Worm (Caenorhabditis elegans): ENCODE data around the gene ctf-18.
A peak's percentile ranks its signal among the peaks of the same experiment; 100 is the strongest.

ctf-18 gene

ce11 chrIV:10151439-10151997 lies 25.1 kb upstream of the ctf-18 start, which contains the start of gene copg-1:
Gene copg-1 (plus strand): TSS chrIV:10151947.
- TF ChIP-seq grh-1 (GFP tag; IDR thresholded peaks at IDR 0.05): no peak
- TF ChIP-seq blmp-1 (tag; optimal IDR thresholded peaks at IDR 0.05): peak; percentile 49
- peak; percentile 32 for TF ChIP-seq snpc-4 (tag; optimal IDR thresholded peaks at IDR 0.05)
- TF ChIP-seq mdl-1 (tag; optimal IDR thresholded peaks at IDR 0.05): peak in 1 of 2 experiments; percentile 34
- peak; percentile 37 for TF ChIP-seq rnt-1 (tag; optimal IDR thresholded peaks at IDR 0.05)
- TF ChIP-seq skn-1 (tag; optimal IDR thresholded peaks at IDR 0.05): peak; percentile 48
- TF ChIP-seq unc-62 (GFP tag; optimal IDR thresholded peaks at IDR 0.05): no peak
- TF ChIP-seq efl-3 (GFP tag; optimal IDR thresholded peaks at IDR 0.05): no peak
- TF ChIP-seq vab-15 (tag; optimal IDR thresholded peaks at IDR 0.05): no peak
- no peak for TF ChIP-seq nhr-11 (tag; optimal IDR thresholded peaks at IDR 0.05)
- peak; percentile 5 for TF ChIP-seq nhr-77 (tag; optimal IDR thresholded peaks at IDR 0.05)
- TF ChIP-seq mab-9 (GFP tag; IDR thresholded peaks at IDR 0.05): no peak
- no peak for TF ChIP-seq Y116A8C.19 (tag; optimal IDR thresholded peaks at IDR 0.05; ENCODE audit: borderline replicate concordance)
- peak; percentile 4 for TF ChIP-seq aly-2 (tag; optimal IDR thresholded peaks at IDR 0.05)
- TF ChIP-seq ceh-90 (tag; optimal IDR thresholded peaks at IDR 0.05): no peak
- TF ChIP-seq nhr-90 (tag; optimal IDR thresholded peaks at IDR 0.05; ENCODE audit: poor library complexity): peak; percentile 13
- peak; percentile 91 for TF ChIP-seq mep-1 (tag; optimal IDR thresholded peaks at IDR 0.05)
- TF ChIP-seq C16A3.4 (tag; optimal IDR thresholded peaks at IDR 0.05): peak; percentile 35
- TF ChIP-seq F16B12.6 (tag; optimal IDR thresholded peaks at IDR 0.05): peak; percentile 91
- TF ChIP-seq fkh-10 (GFP tag; optimal IDR thresholded peaks at IDR 0.05): no peak
- no peak for TF ChIP-seq sup-37 (GFP tag; optimal IDR thresholded peaks at IDR 0.05)
- peak; percentile 6 for TF ChIP-seq lin-13 (GFP tag; optimal IDR thresholded peaks at IDR 0.05)
- no peak for TF ChIP-seq zag-1 (tag; optimal IDR thresholded peaks at IDR 0.05)
- no peak for TF ChIP-seq hpl-2 (GFP tag; optimal IDR thresholded peaks at IDR 0.05)
- no peak for TF ChIP-seq lin-39 (tag; optimal IDR thresholded peaks at IDR 0.05)
- TF ChIP-seq nhr-19 (GFP tag; conservative IDR thresholded peaks at IDR 0.05): peak; percentile 20; the same call in 1 of the 2 replicates
- TF ChIP-seq xbp-1 (tag; optimal IDR thresholded peaks at IDR 0.05): peak; percentile 57
- no peak for TF ChIP-seq pqm-1 (tag; optimal IDR thresholded peaks at IDR 0.05)
- no peak for TF ChIP-seq ceh-88 (GFP tag; IDR thresholded peaks at IDR 0.05)
- TF ChIP-seq lin-35 (GFP tag; optimal IDR thresholded peaks at IDR 0.05): peak; percentile 64 to 74
- no peak for TF ChIP-seq ces-1 (GFP tag; optimal IDR thresholded peaks at IDR 0.05)
- TF ChIP-seq nhr-12 (tag; optimal IDR thresholded peaks at IDR 0.05): no peak
- peak; percentile 28 for TF ChIP-seq fkh-8 (tag; optimal IDR thresholded peaks at IDR 0.05)
- TF ChIP-seq fkh-4 (tag; optimal IDR thresholded peaks at IDR 0.05; ENCODE audit: borderline replicate concordance): no peak
- no peak for TF ChIP-seq C04F5.9 (tag; optimal IDR thresholded peaks at IDR 0.05)
- TF ChIP-seq nhr-76 (tag; optimal IDR thresholded peaks at IDR 0.05): no peak
- TF ChIP-seq hlh-4 (tag; optimal IDR thresholded peaks at IDR 0.05): no peak
- no peak for TF ChIP-seq unc-30 (tag; optimal IDR thresholded peaks at IDR 0.05)
- peak; percentile 45 to 74 (median 62) for TF ChIP-seq dpl-1 (GFP tag; optimal IDR thresholded peaks at IDR 0.05)
- TF ChIP-seq ets-5 (GFP tag; IDR thresholded peaks at IDR 0.05): no peak
- TF ChIP-seq nhr-71 (tag; optimal IDR thresholded peaks at IDR 0.05): peak; percentile 65
- TF ChIP-seq nhr-85 (tag): peak; percentile 48
- TF ChIP-seq unc-86 (tag; optimal IDR thresholded peaks at IDR 0.05): peak; percentile 50
- TF ChIP-seq nhr-84 (tag; optimal IDR thresholded peaks at IDR 0.05): no peak
- no peak for TF ChIP-seq nhr-237 (tag; optimal IDR thresholded peaks at IDR 0.05)
- TF ChIP-seq lsy-2 (tag; optimal IDR thresholded peaks at IDR 0.05): peak; percentile 89 to 97
- peak in 2 of 3 experiments; percentile 15 to 42 for TF ChIP-seq ceh-82 (tag; optimal IDR thresholded peaks at IDR 0.05)
- no peak for TF ChIP-seq egl-13 (tag; optimal IDR thresholded peaks at IDR 0.05)
- TF ChIP-seq elt-3 (tag; optimal IDR thresholded peaks at IDR 0.05): peak in 2 of 6 experiments; percentile 37 to 62
- peak; percentile 49 for TF ChIP-seq swsn-7 (tag; optimal IDR thresholded peaks at IDR 0.05)
- no peak for TF ChIP-seq C34B4.2 (tag; optimal IDR thresholded peaks at IDR 0.05)
- no peak for TF ChIP-seq lir-3 (tag; optimal IDR thresholded peaks at IDR 0.05; ENCODE audit: poor library complexity)
- no peak for TF ChIP-seq pag-3 (tag; optimal IDR thresholded peaks at IDR 0.05; ENCODE audit: borderline replicate concordance, insufficient read depth)
